Worm (Caenorhabditis elegans) whole organism, L1 larva: ENCODE measurements around the gene C35C5.8.

Experiments used
- ama-1 ChIP-seq: fragments of 150-350 bp; optimal IDR thresholded peaks from 2 replicates; lab custom pipeline; 2014
- lin-13 ChIP-seq: fragments of 150-350 bp; optimal IDR thresholded peaks from 2 replicates; lab custom pipeline; 2014; ENCODE audit warnings: missing biosample characterization, missing genetic modification reagents, missing genetic modification characterization
- unc-62 ChIP-seq: fragments of 150-350 bp; optimal IDR thresholded peaks from 2 replicates; lab custom pipeline; 2014; ENCODE audit warnings: missing biosample characterization, missing genetic modification reagents, missing genetic modification characterization
- zip-4 ChIP-seq: fragments of 200-800 bp; sonication (Bioruptor generic); optimal IDR thresholded peaks from 2 replicates; lab custom pipeline; 2018; ENCODE audit warnings: mild to moderate bottlenecking, missing genetic modification characterization, moderate library complexity, missing compliant biosample characterization

- no peak for TF ChIP-seq lin-13 (GFP tag; lab: Kevin White, UChicago)
- no peak for TF ChIP-seq zip-4 (GFP tag; lab: Kevin White, UChicago)
- TF ChIP-seq unc-62: no peak
- no peak for TF ChIP-seq ama-1 (lab: Kevin White, UChicago)
These were observed 43.2 kb downstream of the C35C5.8 start for ce11 chrX:11576429-11577088.
